Worm (Caenorhabditis elegans) whole organism, L3 larva: ENCODE data around the gene bath-20.

Experiments used
- nhr-23 ChIP-seq: fragments of 150-350 bp; optimal IDR thresholded peaks from 2 replicates; lab custom pipeline; 2014; ENCODE audit warnings: missing biosample characterization, missing genetic modification reagents, missing genetic modification characterization
- pha-4 ChIP-seq: fragments of 150-350 bp; optimal IDR thresholded peaks from 2 replicates; lab custom pipeline; 2014; ENCODE audit warnings: missing biosample characterization, missing genetic modification reagents, missing genetic modification characterization

ce11 chrII:2076467-2076866 is 34.1 kb upstream of the bath-20 start:
- no peak for TF ChIP-seq nhr-23
- TF ChIP-seq pha-4: no peak
